Fruit fly (Drosophila melanogaster): Measurements from ENCODE around the gene pelo.
A peak's percentile ranks its signal among the peaks of the same experiment; 100 is the strongest.

Gene pelo

DNA sequence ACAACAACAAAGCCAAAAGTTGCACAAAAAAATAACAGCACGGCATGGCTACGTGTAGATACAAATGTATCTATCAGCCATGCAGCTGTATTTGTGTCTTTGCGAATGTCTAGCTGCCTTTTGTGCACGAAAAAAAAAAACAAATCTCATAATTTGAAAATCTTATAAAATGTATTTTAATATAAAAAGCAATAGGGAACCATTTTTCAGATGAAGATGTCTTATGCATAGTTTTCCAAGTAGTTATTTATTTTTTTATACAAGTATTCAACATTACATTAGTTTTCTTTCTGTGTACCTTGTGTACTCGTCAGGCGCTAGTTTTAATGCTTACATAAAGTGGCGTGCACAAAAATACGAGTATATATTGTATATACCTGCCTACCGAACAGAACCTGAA lies 31.3 kb upstream of the pelo start (continued):
- TF ChIP-seq CG12391 (tag; optimal IDR thresholded peaks at IDR 0.05) = no peak
- no peak for TF ChIP-seq Trl (optimal IDR thresholded peaks at IDR 0.05)
- no peak for TF ChIP-seq Trl (GFP tag; optimal IDR thresholded peaks at IDR 0.05)
- TF ChIP-seq pan (optimal IDR thresholded peaks at IDR 0.05) = no peak
- TF ChIP-seq pan (GFP tag; optimal IDR thresholded peaks at IDR 0.05 in 1 of 2, IDR thresholded peaks at IDR 0.05 in 1 of 2) = peak in 1 of 2 experiments; percentile 26
- TF ChIP-seq CG17359 (tag; optimal IDR thresholded peaks at IDR 0.05) = peak; percentile 29
- no peak for TF ChIP-seq zen (tag; optimal IDR thresholded peaks at IDR 0.05)
- peak; percentile 10 for TF ChIP-seq Blimp-1 (GFP tag; optimal IDR thresholded peaks at IDR 0.05)
- peak; percentile 42 for TF ChIP-seq gem (tag; optimal IDR thresholded peaks at IDR 0.05)
- 0 out of 3 replicates have a peak, but pooled peaks have one; percentile 35 for TF ChIP-seq CG17361 (GFP tag; IDR thresholded peaks at IDR 0.05)
- TF ChIP-seq Fer1 (GFP tag; optimal IDR thresholded peaks at IDR 0.05) = peak; percentile 19
- TF ChIP-seq ash1 (GFP tag; optimal IDR thresholded peaks at IDR 0.05) = no peak
- no peak for TF ChIP-seq pb (GFP tag; optimal IDR thresholded peaks at IDR 0.05)
- peak; percentile 10 for TF ChIP-seq fd96Cb (tag; optimal IDR thresholded peaks at IDR 0.05)
- TF ChIP-seq Drgx (GFP tag; IDR thresholded peaks at IDR 0.05) = peak; percentile 92
- no peak for TF ChIP-seq prd (optimal IDR thresholded peaks at IDR 0.05)
- TF ChIP-seq prd (GFP tag; IDR thresholded peaks at IDR 0.05) = no peak
- TF ChIP-seq CG6791 (GFP tag; IDR thresholded peaks at IDR 0.05; ENCODE audit: partially characterized antibody) = no peak
- peak; percentile 54 for TF ChIP-seq stc (GFP tag; IDR thresholded peaks at IDR 0.05)
- TF ChIP-seq CG12659 (GFP tag; optimal IDR thresholded peaks at IDR 0.05) = no peak
- TF ChIP-seq MESR4 (GFP tag; optimal IDR thresholded peaks at IDR 0.05) = no peak
- TF ChIP-seq gt (GFP tag; IDR thresholded peaks at IDR 0.05) = no peak
- 0 out of 2 replicates have a peak, but pooled peaks have one; percentile 21 for TF ChIP-seq E2f1 (GFP tag; IDR thresholded peaks at IDR 0.05)
- TF ChIP-seq ttk (GFP tag; IDR thresholded peaks at IDR 0.05) = 0 out of 2 replicates have a peak, but pooled peaks have one; percentile 13
- TF ChIP-seq mam (GFP tag; optimal IDR thresholded peaks at IDR 0.05) = no peak
- TF ChIP-seq CG4707 (GFP tag; optimal IDR thresholded peaks at IDR 0.05) = no peak
- TF ChIP-seq ac (GFP tag; optimal IDR thresholded peaks at IDR 0.05) = no peak
- no peak for TF ChIP-seq CG18619 (GFP tag; optimal IDR thresholded peaks at IDR 0.05)
- TF ChIP-seq Ssrp (tag; optimal IDR thresholded peaks at IDR 0.05) = no peak
- no peak for TF ChIP-seq rib (GFP tag; IDR thresholded peaks at IDR 0.05)
- peak; percentile 47 for TF ChIP-seq CG11504 (tag; optimal IDR thresholded peaks at IDR 0.05)
- no peak for TF ChIP-seq crc (GFP tag; optimal IDR thresholded peaks at IDR 0.05)
- no peak for TF ChIP-seq CG7745 (tag; optimal IDR thresholded peaks at IDR 0.05)
- no peak for TF ChIP-seq CG42726 (GFP tag; IDR thresholded peaks at IDR 0.05; ENCODE audit: partially characterized antibody)
- peak; percentile 32 for TF ChIP-seq CG7839 (tag; optimal IDR thresholded peaks at IDR 0.05)
- TF ChIP-seq PHDP (tag; optimal IDR thresholded peaks at IDR 0.05) = peak; percentile 5
- no peak for TF ChIP-seq Taf1 (GFP tag; IDR thresholded peaks at IDR 0.05)
- TF ChIP-seq Gsc (GFP tag; IDR thresholded peaks at IDR 0.05) = no peak
- peak; percentile 11 for TF ChIP-seq HHEX (GFP tag; optimal IDR thresholded peaks at IDR 0.05)
- no peak for TF ChIP-seq trh (GFP tag; optimal IDR thresholded peaks at IDR 0.05)
- TF ChIP-seq Atf3 (GFP tag; optimal IDR thresholded peaks at IDR 0.05) = no peak
- TF ChIP-seq CG1024 (GFP tag; IDR thresholded peaks at IDR 0.05) = no peak
- no peak for TF ChIP-seq CG10274 (GFP tag; optimal IDR thresholded peaks at IDR 0.05)
- peak; percentile 39; the same call in 1 of the 2 replicates for TF ChIP-seq lmd (GFP tag; IDR thresholded peaks at IDR 0.05)
- peak in 1 of 2 experiments; percentile 37 for TF ChIP-seq Hr51 (GFP tag; optimal IDR thresholded peaks at IDR 0.05)
- peak in 1 of 2 experiments; percentile 43 for TF ChIP-seq eve (GFP tag; optimal IDR thresholded peaks at IDR 0.05)
- peak; percentile 36; the same call in 1 of the 2 replicates for TF ChIP-seq sob (GFP tag; IDR thresholded peaks at IDR 0.05)
- no peak for TF ChIP-seq CoRest (tag; optimal IDR thresholded peaks at IDR 0.05)
- TF ChIP-seq CG12219 (GFP tag; optimal IDR thresholded peaks at IDR 0.05) = no peak
- no peak for TF ChIP-seq tll (GFP tag; optimal IDR thresholded peaks at IDR 0.05)
- peak; percentile 37; the same call in 1 of the 2 replicates for TF ChIP-seq CG31441 (GFP tag; IDR thresholded peaks at IDR 0.05)
